Fruit fly (Drosophila melanogaster) whole organism, prepupa: ENCODE results near the gene CG11912.

Source experiments
- Blimp-1 ChIP-seq: fragments of 200-800 bp; sonication (Bioruptor generic); optimal IDR thresholded peaks from 3 replicates; lab custom pipeline; 2017; ENCODE audit warnings: missing biosample characterization, missing genetic modification characterization, mild to moderate bottlenecking, moderate library complexity, missing genetic modification reagents
- CG10669 ChIP-seq: fragments of 200-800 bp; sonication (Bioruptor generic); optimal IDR thresholded peaks from 3 replicates; lab custom pipeline; 2018; ENCODE audit warnings: missing biosample characterization, mild to moderate bottlenecking, missing genetic modification characterization, moderate library complexity
- CG11294 ChIP-seq: fragments of 200-800 bp; sonication (Bioruptor generic); IDR thresholded peaks from 2 replicates; pipeline ENCODE4 v1.3.6; 2022; ENCODE audit warnings: missing biosample characterization, missing genetic modification characterization
- CG11762 ChIP-seq: fragments of 200-800 bp; sonication (Bioruptor generic); optimal IDR thresholded peaks from 3 replicates; lab custom pipeline; 2016; ENCODE audit warnings: missing biosample characterization, missing genetic modification characterization; ENCODE audit not compliant: insufficient read depth
- CG15336 ChIP-seq: fragments of 200-800 bp; sonication (Bioruptor generic); IDR thresholded peaks from 2 replicates; pipeline ENCODE4 v1.3.6; 2022; ENCODE audit warnings: missing biosample characterization, missing genetic modification characterization
- CG1621 ChIP-seq: fragments of 200-800 bp; sonication (Bioruptor generic); optimal IDR thresholded peaks from 3 replicates; lab custom pipeline; 2018; ENCODE audit warnings: missing biosample characterization, mild to moderate bottlenecking, missing genetic modification characterization
- CG16779 ChIP-seq: fragments of 200-800 bp; sonication (Bioruptor generic); optimal IDR thresholded peaks from 3 replicates; lab custom pipeline; 2017; ENCODE audit warnings: missing biosample characterization, mild to moderate bottlenecking, missing genetic modification characterization
- CG32006 ChIP-seq: fragments of 200-800 bp; sonication (Bioruptor generic); optimal IDR thresholded peaks from 3 replicates; lab custom pipeline; 2017; ENCODE audit warnings: missing biosample characterization, mild to moderate bottlenecking, missing genetic modification characterization
- CG34406 ChIP-seq: fragments of 200-800 bp; sonication (Bioruptor generic); optimal IDR thresholded peaks from 3 replicates; lab custom pipeline; 2016; ENCODE audit warnings: missing biosample characterization, missing genetic modification characterization
- CG3919 ChIP-seq: fragments of 200-800 bp; sonication (Bioruptor generic); optimal IDR thresholded peaks from 3 replicates; lab custom pipeline; 2016; ENCODE audit warnings: missing biosample characterization, missing genetic modification characterization
- CG4318 ChIP-seq: fragments of 200-800 bp; sonication (Bioruptor generic); optimal IDR thresholded peaks from 3 replicates; lab custom pipeline; 2017; ENCODE audit warnings: missing biosample characterization, mild to moderate bottlenecking, missing genetic modification characterization
- CG6276 ChIP-seq: fragments of 200-800 bp; sonication (Bioruptor generic); optimal IDR thresholded peaks from 2 replicates; lab custom pipeline; 2017; ENCODE audit warnings: missing biosample characterization, mild to moderate bottlenecking, missing genetic modification characterization
- CG6792 ChIP-seq: fragments of 200-800 bp; sonication (Bioruptor generic); optimal IDR thresholded peaks from 3 replicates; lab custom pipeline; 2016; ENCODE audit warnings: missing biosample characterization, missing genetic modification characterization
- CG6808 ChIP-seq: fragments of 200-800 bp; sonication (Bioruptor generic); optimal IDR thresholded peaks from 3 replicates; lab custom pipeline; 2017; ENCODE audit warnings: missing biosample characterization, missing genetic modification characterization, mild to moderate bottlenecking, moderate library complexity, missing genetic modification reagents
- CG6854 ChIP-seq: fragments of 200-800 bp; sonication (Bioruptor generic); optimal IDR thresholded peaks from 2 replicates; lab custom pipeline; 2017; ENCODE audit warnings: missing biosample characterization, mild to moderate bottlenecking, missing genetic modification characterization
- CG8319 ChIP-seq: fragments of 200-800 bp; sonication (Bioruptor generic); optimal IDR thresholded peaks from 3 replicates; lab custom pipeline; 2016; ENCODE audit warnings: missing biosample characterization, missing genetic modification characterization
- CG8632 ChIP-seq: fragments of 200-800 bp; sonication (Bioruptor generic); optimal IDR thresholded peaks from 3 replicates; lab custom pipeline; 2016; ENCODE audit warnings: missing biosample characterization, missing genetic modification characterization
- Eip75B ChIP-seq: fragments of 200-800 bp; sonication (Bioruptor generic); optimal IDR thresholded peaks from 3 replicates; lab custom pipeline; 2016; ENCODE audit warnings: missing biosample characterization, missing genetic modification characterization
- Eip78C ChIP-seq: fragments of 200-800 bp; sonication (Bioruptor generic); peaks from one replicate; lab custom pipeline; 2016; ENCODE audit warnings: missing biosample characterization, missing genetic modification characterization
- Eip93F ChIP-seq: fragments of 200-800 bp; sonication (Bioruptor generic); optimal IDR thresholded peaks from 2 replicates; lab custom pipeline; 2016; ENCODE audit warnings: missing biosample characterization, mild to moderate bottlenecking, missing genetic modification characterization
- Ets21C ChIP-seq: fragments of 200-800 bp; sonication (Bioruptor generic); optimal IDR thresholded peaks from 3 replicates; lab custom pipeline; 2016; ENCODE audit warnings: missing biosample characterization, missing genetic modification characterization
- Ets96B ChIP-seq: fragments of 200-800 bp; optimal IDR thresholded peaks from 2 replicates; lab custom pipeline; 2019; ENCODE audit warnings: missing biosample characterization, mild to moderate bottlenecking, missing genetic modification characterization, moderate library complexity
- Gug ChIP-seq: fragments of 200-800 bp; sonication (Bioruptor generic); IDR thresholded peaks from 2 replicates; pipeline ENCODE4 v1.3.6; 2022; ENCODE audit warnings: missing biosample characterization, missing genetic modification characterization
- Hr38 ChIP-seq: sonication (Bioruptor generic); optimal IDR thresholded peaks from 2 replicates; lab custom pipeline; 2016; ENCODE audit warnings: missing biosample characterization, missing genetic modification characterization
- Hr4 ChIP-seq: fragments of 200-800 bp; sonication (Bioruptor generic); optimal IDR thresholded peaks from 3 replicates; lab custom pipeline; 2016; ENCODE audit warnings: missing biosample characterization, missing genetic modification characterization
- OdsH ChIP-seq: fragments of 200-800 bp; sonication (Bioruptor generic); optimal IDR thresholded peaks from 3 replicates; lab custom pipeline; 2016; ENCODE audit warnings: missing biosample characterization, missing genetic modification characterization
- Sox14 ChIP-seq: fragments of 200-800 bp; sonication (Bioruptor generic); optimal IDR thresholded peaks from 3 replicates; lab custom pipeline; 2016; ENCODE audit warnings: missing biosample characterization, missing genetic modification characterization
- achi ChIP-seq: fragments of 200-800 bp; sonication (Bioruptor generic); optimal IDR thresholded peaks from 3 replicates; lab custom pipeline; 2016; ENCODE audit warnings: missing biosample characterization, missing genetic modification characterization
- acj6 ChIP-seq: fragments of 200-800 bp; sonication (Bioruptor generic); optimal IDR thresholded peaks from 3 replicates; lab custom pipeline; 2016; ENCODE audit warnings: missing biosample characterization, missing genetic modification characterization
- cyc ChIP-seq: fragments of 200-800 bp; sonication (Bioruptor generic); optimal IDR thresholded peaks from 3 replicates; lab custom pipeline; 2016; ENCODE audit warnings: missing biosample characterization, missing genetic modification characterization
- dac ChIP-seq: fragments of 200-800 bp; sonication (Bioruptor generic); optimal IDR thresholded peaks from 2 replicates; lab custom pipeline; 2017; ENCODE audit warnings: missing biosample characterization, mild to moderate bottlenecking, missing genetic modification characterization
- dsx ChIP-seq: fragments of 200-800 bp; optimal IDR thresholded peaks from 3 replicates; lab custom pipeline; 2019; ENCODE audit warnings: missing biosample characterization, mild to moderate bottlenecking, missing genetic modification characterization, moderate library complexity; ENCODE audit not compliant: poor library complexity, severe bottlenecking
- fd59A ChIP-seq: fragments of 200-800 bp; sonication (Bioruptor generic); optimal IDR thresholded peaks from 2 replicates; lab custom pipeline; 2017; ENCODE audit warnings: missing biosample characterization, mild to moderate bottlenecking, missing genetic modification characterization, missing genetic modification reagents
- fd85E ChIP-seq: fragments of 200-800 bp; sonication (Bioruptor generic); optimal IDR thresholded peaks from 3 replicates; lab custom pipeline; 2016; ENCODE audit warnings: missing biosample characterization, missing genetic modification characterization
- lz ChIP-seq: fragments of 200-800 bp; sonication (Bioruptor generic); optimal IDR thresholded peaks from 3 replicates; lab custom pipeline; 2016; ENCODE audit warnings: missing biosample characterization, missing genetic modification characterization
- salr ChIP-seq, 2 experiments: fragments of 200-800 bp; sonication (Bioruptor generic); optimal IDR thresholded peaks; 3 replicates each; lab custom pipeline; 2016 to 2018; ENCODE audit warnings: missing biosample characterization in 2 of 2, missing genetic modification characterization in 2 of 2, mild to moderate bottlenecking in 1 of 2
- ss ChIP-seq, 2 experiments: fragments of 200-800 bp; sonication (Bioruptor generic); optimal IDR thresholded peaks; 2 replicates in 1 of 2; 3 replicates in 1 of 2; lab custom pipeline; 2017 to 2018; ENCODE audit warnings: mild to moderate bottlenecking in 2 of 2, missing biosample characterization in 2 of 2, missing genetic modification characterization in 2 of 2, moderate library complexity in 1 of 2
- topi ChIP-seq: fragments of 200-800 bp; sonication (Bioruptor generic); optimal IDR thresholded peaks from 3 replicates; lab custom pipeline; 2016; ENCODE audit warnings: missing biosample characterization, missing genetic modification characterization

CG11912 gene

dm6 chr2L:292301-292700, 26.8 kb downstream of the CG11912 start, which contains the start of gene CG11562:
TSS of gene CG11562 (plus strand) at chr2L:292419.
- TF ChIP-seq dac (GFP tag; lab: Kevin White, UChicago) (no peak), Eip78C (GFP tag; lab: Kevin White, UChicago) (peak; percentile 18), Hr38 (GFP tag; lab: Kevin White, UChicago) (no peak), CG6276 (GFP tag; lab: Kevin White, UChicago) (no peak), CG11294 (GFP tag; lab: Robert Waterston, UW) (no peak), CG16779 (tag; lab: Kevin White, UChicago) (no peak), Gug (GFP tag; lab: Robert Waterston, UW) (no peak), CG10669 (GFP tag; lab: Kevin White, UChicago) (no peak)

DNA sequence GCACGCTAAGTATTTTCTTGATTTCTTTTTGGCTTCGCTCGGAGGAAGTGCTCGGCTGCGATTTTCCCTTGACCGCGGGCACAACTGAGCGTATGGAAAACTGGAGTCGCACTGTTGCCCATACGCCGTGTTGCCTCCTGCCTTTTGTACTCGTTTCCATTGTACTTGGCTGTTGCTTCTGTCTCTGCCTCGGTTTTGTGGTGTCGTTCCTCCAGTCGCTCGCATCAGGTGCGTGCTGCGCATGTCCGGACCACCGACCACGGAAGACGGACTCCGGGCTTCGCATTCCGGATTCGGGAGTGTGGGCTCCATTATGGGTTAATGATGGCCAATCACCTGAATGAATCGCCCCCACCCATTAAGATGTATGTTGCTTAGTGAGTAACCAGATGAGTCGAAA, 27.4 kb downstream of the CG11912 start, which contains the start of gene CG3625:
TSS of gene CG3625 (minus strand) at position 139 of the 400 bp plus-strand sequence.
- no peak for TF ChIP-seq CG10669 (GFP tag; lab: Kevin White, UChicago)

DNA sequence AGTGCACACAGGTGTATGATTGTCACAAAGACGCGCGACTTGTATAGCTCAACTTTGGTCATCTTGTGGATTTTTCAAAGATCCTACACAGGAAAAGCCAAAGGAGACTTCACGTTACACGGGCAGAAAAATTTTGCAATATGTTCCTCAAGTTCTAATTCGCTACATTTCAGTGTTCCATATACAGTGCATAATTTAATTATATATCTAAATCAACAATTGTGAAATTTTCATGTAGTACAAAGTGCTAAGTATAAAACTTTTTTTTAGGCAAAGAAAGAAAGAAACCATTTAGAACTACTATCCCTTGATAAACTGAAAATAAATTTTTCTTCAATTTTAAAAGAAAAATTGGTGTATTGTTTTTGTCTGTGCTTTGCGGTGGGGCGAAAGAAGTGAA, 28.1 kb downstream of the CG11912 start:
- no peak for TF ChIP-seq achi (GFP tag; lab: Kevin White, UChicago)
- TF ChIP-seq CG11294 (GFP tag; lab: Robert Waterston, UW) = no peak
- no peak for TF ChIP-seq Ets96B (tag; lab: Kevin White, UChicago)
- TF ChIP-seq CG6792 (GFP tag; lab: Kevin White, UChicago) = no peak
- TF ChIP-seq fd85E = no peak
- peak; percentile 54 for TF ChIP-seq Eip78C (GFP tag; lab: Kevin White, UChicago)

dm6 chr2L:290373-290772, 28.7 kb downstream of the CG11912 start:
- TF ChIP-seq CG1621 (tag; lab: Kevin White, UChicago) (peak; percentile 7), CG6854 (GFP tag; lab: Kevin White, UChicago) (no peak), CG3919 (GFP tag; lab: Kevin White, UChicago) (no peak), dac (GFP tag; lab: Kevin White, UChicago) (no peak)

- no peak for TF ChIP-seq salr (GFP tag; optimal IDR thresholded peaks at IDR 0.05; lab: Kevin White, UChicago)
- TF ChIP-seq CG34406 (GFP tag; lab: Kevin White, UChicago) = no peak
- TF ChIP-seq Blimp-1 = no peak
- TF ChIP-seq CG8319 (GFP tag; lab: Kevin White, UChicago) = no peak
- TF ChIP-seq, all 60 proteins: peak for 0
Observed at dm6 chr2L:289044-289443, 30.0 kb downstream of the CG11912 start, which contains the start of gene Amnionless. TSS of gene Amnionless (minus strand) at chr2L:289144.

DNA sequence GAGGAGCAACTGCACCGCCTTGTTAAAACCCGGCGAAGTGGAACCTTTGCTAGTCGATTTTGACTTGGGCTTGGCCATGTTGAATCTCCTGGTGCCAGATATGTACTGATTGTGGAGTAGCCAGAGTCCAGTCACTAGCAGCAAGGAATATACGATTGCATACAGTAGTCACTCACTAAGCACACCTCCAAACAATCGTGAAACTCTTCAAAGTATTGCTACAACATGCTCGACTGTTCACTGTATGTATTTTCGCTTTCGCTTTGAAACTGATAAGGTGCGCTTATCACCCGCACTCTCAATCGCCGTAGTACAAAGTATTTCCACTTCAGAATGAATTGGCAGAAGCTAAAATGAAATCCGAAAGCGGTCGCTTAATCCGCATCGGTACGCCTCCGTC, 32.6 kb downstream of the CG11912 start:
- TF ChIP-seq cyc (GFP tag; lab: Kevin White, UChicago) (peak; percentile 83), Ets21C (GFP tag; lab: Kevin White, UChicago) (peak; percentile 66), CG6276 (GFP tag; lab: Kevin White, UChicago) (no peak), Gug (GFP tag; lab: Robert Waterston, UW) (0 out of 2 replicates have a peak, but pooled peaks have one; percentile 24), OdsH (GFP tag; lab: Kevin White, UChicago) (peak; percentile 70), CG11294 (GFP tag; lab: Robert Waterston, UW) (peak; percentile 35; the same call in 1 of the 2 replicates), Sox14 (GFP tag; lab: Kevin White, UChicago) (peak; percentile 87), achi (GFP tag; lab: Kevin White, UChicago) (peak; percentile 55), topi (GFP tag; lab: Kevin White, UChicago) (peak; percentile 81), CG15336 (GFP tag; lab: Robert Waterston, UW) (peak; percentile 70), lz (GFP tag; lab: Kevin White, UChicago) (peak; percentile 73), Blimp-1 (no peak), CG4318 (GFP tag; lab: Kevin White, UChicago) (no peak), acj6 (peak; percentile 69), Eip93F (GFP tag; lab: Kevin White, UChicago) (peak; percentile 92), CG32006 (GFP tag; lab: Kevin White, UChicago) (peak; percentile 54), CG8632 (GFP tag; lab: Kevin White, UChicago) (peak; percentile 67), CG6854 (GFP tag; lab: Kevin White, UChicago) (peak; percentile 86), CG1621 (tag; lab: Kevin White, UChicago) (peak; percentile 74), dsx (GFP tag; lab: Kevin White, UChicago) (peak; percentile 88), Hr4 (GFP tag; lab: Kevin White, UChicago) (peak; percentile 75), dac (GFP tag; lab: Kevin White, UChicago) (no peak), CG10669 (GFP tag; lab: Kevin White, UChicago) (peak; percentile 67), CG11762 (GFP tag; lab: Kevin White, UChicago) (peak; percentile 62), CG8319 (GFP tag; lab: Kevin White, UChicago) (peak; percentile 44), fd59A (GFP tag; lab: Kevin White, UChicago) (no peak), fd85E (peak; percentile 46), Eip75B (peak; percentile 84), CG6808 (GFP tag; lab: Kevin White, UChicago) (peak; percentile 71), ss (GFP tag; optimal IDR thresholded peaks at IDR 0.05; lab: Kevin White, UChicago) (peak; percentile 64 to 82)
